Fruit fly (Drosophila melanogaster): ENCODE data around the gene ais.

The ais gene

DNA sequence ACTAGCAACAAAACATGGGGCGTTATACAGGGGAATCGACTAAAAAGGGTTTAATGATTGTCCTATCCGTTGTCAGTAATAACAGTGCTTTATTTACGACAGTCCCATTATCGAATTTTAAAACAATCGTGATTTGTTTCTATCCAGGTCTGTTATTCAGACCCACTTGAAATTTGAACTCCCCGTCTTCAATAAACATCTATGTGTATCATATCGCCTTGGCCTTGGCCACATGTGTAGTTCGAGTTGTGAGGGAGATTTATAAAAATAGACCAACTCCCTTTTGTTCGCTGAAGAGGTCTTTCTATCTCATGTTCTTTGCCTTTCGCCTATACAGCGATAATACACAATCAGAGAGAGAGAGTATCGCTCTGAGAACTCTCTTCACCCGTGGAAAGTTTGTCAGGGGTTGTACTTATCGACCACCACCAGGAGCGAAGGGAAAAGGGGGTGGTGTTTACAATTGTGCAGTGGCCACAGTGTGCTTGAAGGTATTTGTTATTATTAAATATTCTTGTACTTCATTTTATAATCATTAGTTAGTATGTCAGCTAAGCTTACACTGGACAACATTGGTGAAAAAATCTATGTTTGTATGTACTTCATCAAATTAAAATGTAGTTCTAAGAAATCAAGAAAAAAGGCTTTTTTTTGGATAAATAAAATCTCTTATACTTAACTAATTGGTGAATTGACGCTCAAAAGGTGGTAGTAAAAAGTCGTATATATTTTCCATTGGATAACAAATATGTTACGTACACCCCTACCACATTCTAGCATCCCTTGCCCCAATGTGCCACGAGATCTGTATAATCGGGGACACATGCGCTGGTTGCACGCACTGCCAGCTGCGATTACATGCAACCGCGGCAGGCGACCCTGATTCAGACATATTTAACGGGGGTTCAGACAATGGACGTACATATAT lies 47.1 kb downstream of the ais start (continued):
- TF ChIP-seq prd (optimal IDR thresholded peaks at IDR 0.05) (no peak), prd (GFP tag; IDR thresholded peaks at IDR 0.05) (peak; percentile 75), CG1602 (GFP tag; optimal IDR thresholded peaks at IDR 0.05) (peak; percentile 81), CG12942 (GFP tag; optimal IDR thresholded peaks at IDR 0.05) (peak; percentile 35), CG30431 (GFP tag; optimal IDR thresholded peaks at IDR 0.05) (peak; percentile 77), CG4730 (GFP tag; IDR thresholded peaks at IDR 0.05) (no peak), CG32772 (GFP tag; IDR thresholded peaks at IDR 0.05) (0 out of 2 replicates have a peak, but pooled peaks have one; percentile 45), CG18262 (tag; optimal IDR thresholded peaks at IDR 0.05) (peak; percentile 97), CG10209 (GFP tag; optimal IDR thresholded peaks at IDR 0.05) (peak; percentile 82), CG13123 (GFP tag; optimal IDR thresholded peaks at IDR 0.05) (peak; percentile 39), Aef1 (GFP tag; IDR thresholded peaks at IDR 0.05) (no peak; the same call in 2 of the 3 replicates), CG8281 (tag; optimal IDR thresholded peaks at IDR 0.05) (peak; percentile 45), Jarid2 (GFP tag; optimal IDR thresholded peaks at IDR 0.05) (peak; percentile 44), CG31441 (GFP tag; IDR thresholded peaks at IDR 0.05) (peak; percentile 95), Hsf (GFP tag; optimal IDR thresholded peaks at IDR 0.05) (peak; percentile 73), dimm (GFP tag; IDR thresholded peaks at IDR 0.05) (no peak), Xbp1 (GFP tag; optimal IDR thresholded peaks at IDR 0.05) (peak; percentile 73), chinmo (GFP tag; IDR thresholded peaks at IDR 0.05; ENCODE audit: partially characterized antibody) (0 out of 4 replicates have a peak, but pooled peaks have one; percentile 8), Side (GFP tag; optimal IDR thresholded peaks at IDR 0.05) (peak; percentile 52), CG7745 (tag; optimal IDR thresholded peaks at IDR 0.05) (peak; percentile 30), CG1529 (GFP tag; optimal IDR thresholded peaks at IDR 0.05) (peak; percentile 88), dmrt11E (tag; optimal IDR thresholded peaks at IDR 0.05) (peak; percentile 95), vfl (GFP tag; optimal IDR thresholded peaks at IDR 0.05) (no peak), CG13775 (GFP tag; optimal IDR thresholded peaks at IDR 0.05) (peak; percentile 86), gsb (GFP tag; IDR thresholded peaks at IDR 0.05) (no peak), CG30403 (GFP tag; optimal IDR thresholded peaks at IDR 0.05) (peak; percentile 83), CG14965 (GFP tag; optimal IDR thresholded peaks at IDR 0.05; ENCODE audit: borderline replicate concordance) (no peak), nmo (GFP tag; optimal IDR thresholded peaks at IDR 0.05) (peak; percentile 94), CG4328 (GFP tag; optimal IDR thresholded peaks at IDR 0.05) (peak; percentile 48), zen2 (GFP tag; IDR thresholded peaks at IDR 0.05; ENCODE audit: partially characterized antibody) (no peak), Asciz (GFP tag; optimal IDR thresholded peaks at IDR 0.05) (peak; percentile 82), trh (GFP tag; optimal IDR thresholded peaks at IDR 0.05) (peak; percentile 37), CG4282 (GFP tag; optimal IDR thresholded peaks at IDR 0.05) (peak; percentile 68), CG17385 (GFP tag; optimal IDR thresholded peaks at IDR 0.05) (peak; percentile 70), al (GFP tag; IDR thresholded peaks at IDR 0.05) (no peak), dan (GFP tag; IDR thresholded peaks at IDR 0.05) (peak; percentile 73), Oli (tag; optimal IDR thresholded peaks at IDR 0.05) (peak; percentile 82), tin (GFP tag; optimal IDR thresholded peaks at IDR 0.05) (peak; percentile 80), dati (GFP tag; IDR thresholded peaks at IDR 0.05) (0 out of 2 replicates have a peak, but pooled peaks have one; percentile 5), Sox102F (GFP tag; optimal IDR thresholded peaks at IDR 0.05) (peak; percentile 77), CG11085 (GFP tag; IDR thresholded peaks at IDR 0.05) (no peak), lola (GFP tag; optimal IDR thresholded peaks at IDR 0.05) (peak in 1 of 3 experiments; percentile 96), CG10543 (GFP tag; optimal IDR thresholded peaks at IDR 0.05) (peak; percentile 6), sens (GFP tag) (peak; percentile 98), CG3281 (GFP tag; optimal IDR thresholded peaks at IDR 0.05) (peak; percentile 53), run (tag; optimal IDR thresholded peaks at IDR 0.05) (peak; percentile 67), HLH3B (GFP tag; IDR thresholded peaks at IDR 0.05) (peak; percentile 64), BtbVII (GFP tag; optimal IDR thresholded peaks at IDR 0.05) (peak; percentile 67)

Data from whole organism, embryonic.